Worm (Caenorhabditis elegans): ENCODE measurements around the gene C25E10.10.

Gene C25E10.10

ce11 chrV:9054771-9055170 lies 1.4 kb downstream of the C25E10.10 start, which contains the start of gene swm-1:
Gene swm-1, minus strand, starts transcription at chrV:9054871.
- TF ChIP-seq eyg-1 (tag; optimal IDR thresholded peaks at IDR 0.05) (no peak), T23F11.4 (GFP tag; optimal IDR thresholded peaks at IDR 0.05) (no peak), ceh-24 (tag; optimal IDR thresholded peaks at IDR 0.05) (no peak), fax-1 (tag; optimal IDR thresholded peaks at IDR 0.05) (no peak)

- TF ChIP-seq ref-2 (tag; optimal IDR thresholded peaks at IDR 0.05) = no peak
- no peak for TF ChIP-seq pros-1 (tag; optimal IDR thresholded peaks at IDR 0.05)
- no peak for TF ChIP-seq ama-1 (optimal IDR thresholded peaks at IDR 0.05)
- TF ChIP-seq unc-55 (GFP tag; optimal IDR thresholded peaks at IDR 0.05) = no peak
- TF ChIP-seq C38D4.7 (GFP tag; optimal IDR thresholded peaks at IDR 0.05) = no peak
- TF ChIP-seq ceh-31 (tag; optimal IDR thresholded peaks at IDR 0.05) = no peak
These were observed 2.2 kb downstream of the C25E10.10 start, which contains the start of gene C25E10.8 for ce11 chrV:9053969-9054368. Gene C25E10.8, minus strand, starts transcription at chrV:9054069.

- TF ChIP-seq syd-9 (tag; optimal IDR thresholded peaks at IDR 0.05) (no peak), tbx-2 (tag; optimal IDR thresholded peaks at IDR 0.05) (no peak), F13H6.1 (tag; optimal IDR thresholded peaks at IDR 0.05) (no peak), hlh-13 (GFP tag; optimal IDR thresholded peaks at IDR 0.05) (no peak), C38D4.7 (GFP tag; optimal IDR thresholded peaks at IDR 0.05) (no peak), K02D7.2 (tag; optimal IDR thresholded peaks at IDR 0.05) (no peak), Y22D7AL.16 (tag; optimal IDR thresholded peaks at IDR 0.05) (no peak), ref-2 (tag; optimal IDR thresholded peaks at IDR 0.05) (no peak), nhr-11 (tag; optimal IDR thresholded peaks at IDR 0.05) (no peak), sox-2 (GFP tag; IDR thresholded peaks at IDR 0.05) (no peak)
These were observed 2.9 kb downstream of the C25E10.10 start for ce11 chrV:9053235-9053634.

- no peak for TF ChIP-seq ceh-6 (GFP tag; optimal IDR thresholded peaks at IDR 0.05)
- no peak for TF ChIP-seq ref-2 (tag; optimal IDR thresholded peaks at IDR 0.05)
- no peak for TF ChIP-seq sox-2 (GFP tag; IDR thresholded peaks at IDR 0.05)
- TF ChIP-seq odd-2 (tag; optimal IDR thresholded peaks at IDR 0.05) = no peak
- TF ChIP-seq hlh-6 (tag; optimal IDR thresholded peaks at IDR 0.05) = no peak
- TF ChIP-seq fkh-6 (tag; optimal IDR thresholded peaks at IDR 0.05) = no peak
- no peak for TF ChIP-seq hlh-30 (tag; optimal IDR thresholded peaks at IDR 0.05; ENCODE audit: insufficient read depth)
- TF ChIP-seq elt-2 (tag; optimal IDR thresholded peaks at IDR 0.05) = no peak
- TF ChIP-seq hlh-8 (tag; optimal IDR thresholded peaks at IDR 0.05) = no peak
- TF ChIP-seq pha-2 (tag; optimal IDR thresholded peaks at IDR 0.05) = no peak
These were observed 5.1 kb downstream of the C25E10.10 start, which contains the start of gene C25E10.7 for ce11 chrV:9051100-9051499. Gene C25E10.7, minus strand, starts transcription at chrV:9051200.

ce11 chrV:9049271-9049670 lies 6.9 kb downstream of the C25E10.10 start:
- TF ChIP-seq sox-2 (GFP tag; IDR thresholded peaks at IDR 0.05) (no peak), unc-55 (GFP tag; optimal IDR thresholded peaks at IDR 0.05) (no peak), tbx-2 (tag; optimal IDR thresholded peaks at IDR 0.05) (no peak), lim-6 (tag; optimal IDR thresholded peaks at IDR 0.05) (no peak), eyg-1 (tag; optimal IDR thresholded peaks at IDR 0.05) (no peak)

- TF ChIP-seq fkh-10 (GFP tag; optimal IDR thresholded peaks at IDR 0.05) (no peak), F13H6.1 (tag; optimal IDR thresholded peaks at IDR 0.05) (no peak), ceh-31 (tag; optimal IDR thresholded peaks at IDR 0.05) (no peak), ceh-34 (tag; optimal IDR thresholded peaks at IDR 0.05) (no peak), ceh-48 (tag; optimal IDR thresholded peaks at IDR 0.05) (no peak), ceh-9 (tag; optimal IDR thresholded peaks at IDR 0.05) (no peak), ttx-3 (tag; optimal IDR thresholded peaks at IDR 0.05) (no peak), K02D7.2 (tag; optimal IDR thresholded peaks at IDR 0.05) (no peak), C38D4.7 (GFP tag; optimal IDR thresholded peaks at IDR 0.05) (no peak), hlh-15 (tag; optimal IDR thresholded peaks at IDR 0.05) (no peak), pha-2 (tag; optimal IDR thresholded peaks at IDR 0.05) (no peak), pqm-1 (tag; optimal IDR thresholded peaks at IDR 0.05) (no peak), nhr-11 (tag; optimal IDR thresholded peaks at IDR 0.05) (no peak), sox-4 (tag; optimal IDR thresholded peaks at IDR 0.05) (no peak)
These were observed 8.6 kb downstream of the C25E10.10 start, which contains the start of gene C25E10.17 for ce11 chrV:9047555-9048049. Gene C25E10.17, minus strand, starts transcription at chrV:9047605.
